Worm (Caenorhabditis elegans): ENCODE measurements around the gene Y67A10A.11.

DNA sequence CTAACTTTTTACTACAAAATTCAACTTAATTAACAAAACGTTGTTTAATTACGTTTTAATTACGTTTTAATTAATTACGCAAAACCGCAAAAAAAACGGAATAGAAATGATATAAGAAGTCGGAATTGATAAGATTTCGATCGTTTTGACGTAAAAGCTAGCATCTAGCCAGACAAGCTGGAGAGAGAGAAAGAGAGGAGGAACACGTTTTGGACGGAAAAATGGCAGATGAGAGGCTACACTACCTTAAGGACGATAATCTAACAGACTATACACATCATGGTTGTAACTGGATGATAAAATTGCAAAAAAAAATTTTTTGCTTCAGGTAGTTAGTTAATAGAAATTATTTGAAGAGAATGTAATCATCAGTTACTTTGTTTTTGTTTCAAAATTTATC is 44.4 kb downstream of the Y67A10A.11 start:
- no peak for TF ChIP-seq flt-1 (GFP tag; IDR thresholded peaks at IDR 0.05)
- TF ChIP-seq cog-1 (tag; optimal IDR thresholded peaks at IDR 0.05), result no peak
- no peak for TF ChIP-seq tab-1 (GFP tag; IDR thresholded peaks at IDR 0.05)
- no peak for TF ChIP-seq ztf-23 (GFP tag; IDR thresholded peaks at IDR 0.05)
- no peak for TF ChIP-seq T22C8.4 (GFP tag; IDR thresholded peaks at IDR 0.05)
- no peak for TF ChIP-seq med-1 (GFP tag; optimal IDR thresholded peaks at IDR 0.05; ENCODE audit: insufficient read depth)
- no peak for TF ChIP-seq ztf-29 (GFP tag; IDR thresholded peaks at IDR 0.05)
- no peak for TF ChIP-seq ref-1 (GFP tag; conservative IDR thresholded peaks at IDR 0.05)
- no peak for TF ChIP-seq klf-2 (GFP tag; conservative IDR thresholded peaks at IDR 0.05)
